Worm (Caenorhabditis elegans): ENCODE data around the gene C13A2.6.

The C13A2.6 gene

DNA sequence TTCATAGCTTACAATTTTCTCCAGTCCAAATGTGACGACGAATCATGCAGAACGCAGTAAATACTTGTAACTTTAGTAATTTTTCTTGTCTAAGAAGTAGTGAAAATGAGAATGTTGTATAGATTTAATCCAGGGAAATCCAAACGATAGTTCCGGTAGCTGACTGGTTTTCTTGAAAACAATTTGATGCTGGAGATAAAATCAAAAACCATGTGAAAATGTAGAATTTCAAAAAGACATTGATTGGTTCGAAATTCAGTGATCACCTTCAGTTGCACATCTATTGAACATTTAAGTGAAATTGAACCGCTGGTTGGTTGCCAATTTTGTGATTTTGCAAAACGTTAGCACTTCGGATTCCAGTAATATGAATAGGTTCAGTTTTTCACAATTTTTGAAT, 5.5 kb upstream of the C13A2.6 start, which contains the start of gene C13A2.9:
Gene C13A2.9 (minus strand): TSS at position 101 of the 400 bp plus-strand sequence.
- TF ChIP-seq ham-2 (GFP tag; optimal IDR thresholded peaks at IDR 0.05) (no peak), M03D4.4 (tag; optimal IDR thresholded peaks at IDR 0.05) (no peak), nhr-12 (tag; optimal IDR thresholded peaks at IDR 0.05) (no peak), lsy-2 (tag; optimal IDR thresholded peaks at IDR 0.05) (no peak), lin-32 (GFP tag; optimal IDR thresholded peaks at IDR 0.05) (no peak), nhr-28 (tag; optimal IDR thresholded peaks at IDR 0.05) (no peak), zip-8 (tag; optimal IDR thresholded peaks at IDR 0.05) (no peak), mab-5 (tag; optimal IDR thresholded peaks at IDR 0.05) (no peak), nhr-2 (tag; optimal IDR thresholded peaks at IDR 0.05) (no peak), flh-1 (GFP tag; optimal IDR thresholded peaks at IDR 0.05) (no peak), ceh-43 (GFP tag; optimal IDR thresholded peaks at IDR 0.05) (no peak)

DNA sequence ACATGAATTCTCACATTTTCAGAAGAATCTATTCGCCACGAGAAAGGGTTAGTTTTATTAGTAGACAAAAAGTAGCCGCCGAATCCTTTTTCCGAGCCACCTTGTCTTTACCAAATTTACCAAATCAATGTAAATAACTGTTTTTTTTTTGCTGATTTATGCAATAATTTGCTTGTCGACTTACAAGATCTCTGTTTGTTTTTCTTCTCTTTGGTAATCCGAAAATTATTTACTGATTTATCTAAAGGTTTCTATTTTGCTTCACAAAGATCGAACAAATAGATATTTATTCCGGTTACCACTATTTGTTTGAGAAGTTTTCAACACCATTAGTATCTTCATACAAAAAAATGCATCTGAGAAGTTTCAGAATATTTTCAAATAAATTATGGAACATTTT, 3.5 kb upstream of the C13A2.6 start, which contains the start of gene C13A2.7:
Gene C13A2.7 (plus strand): TSS at position 301 of the 400 bp plus-strand sequence.
- TF ChIP-seq M03D4.4 (tag; optimal IDR thresholded peaks at IDR 0.05) (no peak), ztf-11 (tag; optimal IDR thresholded peaks at IDR 0.05) (no peak), ceh-43 (GFP tag; optimal IDR thresholded peaks at IDR 0.05) (no peak), flh-1 (GFP tag; optimal IDR thresholded peaks at IDR 0.05) (no peak), tbx-8 (GFP tag; optimal IDR thresholded peaks at IDR 0.05) (no peak), zip-8 (tag; optimal IDR thresholded peaks at IDR 0.05) (no peak), nhr-237 (tag; optimal IDR thresholded peaks at IDR 0.05) (no peak), nhr-28 (tag; optimal IDR thresholded peaks at IDR 0.05) (no peak), ces-1 (GFP tag; optimal IDR thresholded peaks at IDR 0.05) (no peak), mab-5 (tag; optimal IDR thresholded peaks at IDR 0.05) (no peak), mep-1 (tag; optimal IDR thresholded peaks at IDR 0.05) (no peak), hlh-1 (tag; optimal IDR thresholded peaks at IDR 0.05) (no peak), elt-3 (tag; optimal IDR thresholded peaks at IDR 0.05) (no peak), elt-1 (tag; optimal IDR thresholded peaks at IDR 0.05; ENCODE audit: borderline replicate concordance, insufficient read depth) (no peak), unc-120 (tag; optimal IDR thresholded peaks at IDR 0.05; ENCODE audit: poor library complexity, severe bottlenecking) (no peak), blmp-1 (tag; optimal IDR thresholded peaks at IDR 0.05) (no peak), drap-1 (GFP tag; optimal IDR thresholded peaks at IDR 0.05) (no peak), bed-3 (GFP tag; optimal IDR thresholded peaks at IDR 0.05) (no peak)

DNA sequence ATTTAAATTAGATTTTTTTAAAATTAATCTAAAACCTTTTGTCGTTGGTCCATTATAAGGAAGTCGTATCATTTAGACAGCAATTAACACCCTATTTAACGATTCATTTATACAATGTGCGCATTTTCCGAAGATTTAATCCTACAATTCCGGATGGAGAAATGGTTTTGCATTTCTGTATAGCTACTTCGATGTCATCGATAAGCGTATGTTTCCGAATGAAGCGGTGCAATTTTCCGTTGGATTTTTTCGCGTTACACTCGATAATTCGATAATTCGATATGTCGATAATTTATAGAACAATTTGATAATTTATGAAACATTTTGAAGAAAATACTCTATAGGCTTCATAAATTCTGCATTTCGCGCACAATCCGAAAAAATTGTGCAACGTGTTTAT, 5.5 kb downstream of the C13A2.6 start, which contains the start of gene C13A2.10:
Gene C13A2.10 (minus strand): TSS at position 101 of the 400 bp plus-strand sequence.
- no peak for TF ChIP-seq drap-1 (GFP tag; optimal IDR thresholded peaks at IDR 0.05)
- TF ChIP-seq cnd-1 (tag; optimal IDR thresholded peaks at IDR 0.05) = no peak
- TF ChIP-seq sem-2 (GFP tag; optimal IDR thresholded peaks at IDR 0.05) = no peak
- TF ChIP-seq snpc-4 (tag; optimal IDR thresholded peaks at IDR 0.05) = no peak

DNA sequence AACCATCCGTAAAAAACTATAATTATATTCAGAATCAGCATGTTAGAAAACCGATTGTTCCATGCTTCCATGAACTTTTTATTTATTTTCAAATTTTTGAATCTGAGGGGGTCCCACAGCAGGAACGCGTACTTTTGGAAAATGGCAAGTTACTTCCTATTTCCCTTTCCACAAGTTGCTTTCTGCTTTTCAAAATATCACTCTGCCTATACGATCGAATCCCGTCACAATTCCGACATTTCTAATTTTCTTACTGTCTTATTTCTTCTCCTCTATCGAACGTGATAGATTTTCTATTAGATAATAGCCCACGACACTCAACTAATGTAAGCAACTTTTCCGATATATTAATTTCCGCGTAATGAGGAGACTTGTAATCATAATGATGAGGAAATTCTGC, 6.0 kb downstream of the C13A2.6 start, which contains the start of gene C13A2.5:
Gene C13A2.5 (plus strand): TSS at position 301 of the 400 bp plus-strand sequence.
- no peak for TF ChIP-seq mls-2 (tag; optimal IDR thresholded peaks at IDR 0.05)
- no peak for TF ChIP-seq nhr-237 (tag; optimal IDR thresholded peaks at IDR 0.05)
- no peak for TF ChIP-seq ceh-39 (tag; optimal IDR thresholded peaks at IDR 0.05)
- no peak for TF ChIP-seq lin-32 (GFP tag; optimal IDR thresholded peaks at IDR 0.05)
- no peak for TF ChIP-seq M03D4.4 (tag; optimal IDR thresholded peaks at IDR 0.05)
- no peak for TF ChIP-seq sem-2 (GFP tag; optimal IDR thresholded peaks at IDR 0.05)
- no peak for TF ChIP-seq ceh-43 (GFP tag; optimal IDR thresholded peaks at IDR 0.05)
- no peak for TF ChIP-seq elt-1 (tag; optimal IDR thresholded peaks at IDR 0.05; ENCODE audit: borderline replicate concordance, insufficient read depth)
- TF ChIP-seq ztf-11 (tag; optimal IDR thresholded peaks at IDR 0.05) = no peak
- no peak for TF ChIP-seq nhr-12 (tag; optimal IDR thresholded peaks at IDR 0.05)
- no peak for TF ChIP-seq tbx-8 (GFP tag; optimal IDR thresholded peaks at IDR 0.05)
- no peak for TF ChIP-seq flh-1 (GFP tag; optimal IDR thresholded peaks at IDR 0.05)
- TF ChIP-seq drap-1 (GFP tag; optimal IDR thresholded peaks at IDR 0.05) = no peak
- no peak for TF ChIP-seq bed-3 (GFP tag; optimal IDR thresholded peaks at IDR 0.05)
- no peak for TF ChIP-seq elt-3 (tag; optimal IDR thresholded peaks at IDR 0.05)
- no peak for TF ChIP-seq unc-39 (tag; optimal IDR thresholded peaks at IDR 0.05)
- no peak for TF ChIP-seq unc-120 (tag; optimal IDR thresholded peaks at IDR 0.05; ENCODE audit: poor library complexity, severe bottlenecking)

DNA sequence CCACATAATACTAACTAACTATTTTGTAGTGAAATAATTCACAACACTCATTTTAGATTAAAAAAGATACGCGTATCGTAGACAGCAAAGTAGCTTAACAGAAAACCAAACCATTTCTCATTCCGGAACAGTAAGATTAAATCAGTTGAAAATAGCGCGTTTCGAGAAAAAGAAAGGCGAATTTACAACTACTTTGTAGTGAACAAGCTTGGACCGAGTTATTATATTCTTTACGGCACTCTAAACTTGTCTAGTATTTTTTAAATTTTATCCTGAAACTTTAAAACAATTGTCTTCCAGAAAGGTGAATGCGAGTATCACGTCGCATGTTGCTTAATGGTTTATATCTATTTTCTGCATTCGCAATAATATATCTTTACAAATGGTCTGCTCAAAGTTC, 9.6 kb downstream of the C13A2.6 start, which contains the start of gene C13A2.4:
Gene C13A2.4 (plus strand): TSS at position 301 of the 400 bp plus-strand sequence.
- TF ChIP-seq bed-3 (GFP tag; optimal IDR thresholded peaks at IDR 0.05) (no peak), ces-1 (GFP tag; optimal IDR thresholded peaks at IDR 0.05) (no peak), tbx-8 (GFP tag; optimal IDR thresholded peaks at IDR 0.05) (no peak), sem-2 (GFP tag; optimal IDR thresholded peaks at IDR 0.05) (no peak), lin-13 (tag; optimal IDR thresholded peaks at IDR 0.05) (no peak), zip-8 (tag; optimal IDR thresholded peaks at IDR 0.05) (no peak)
